Worm (Caenorhabditis elegans) whole organism, early embryonic: ENCODE data around the gene C45B2.6.

Experiments
- B0310.2 ChIP-seq: sonication (generic microtip); optimal IDR thresholded peaks from 2 replicates; lab custom pipeline; 2016; ENCODE audit warnings: mild to moderate bottlenecking, missing genetic modification characterization, missing compliant biosample characterization
- F13C5.2 ChIP-seq: sonication (generic microtip); optimal IDR thresholded peaks from 2 replicates; lab custom pipeline; 2017; ENCODE audit warnings: mild to moderate bottlenecking, missing genetic modification characterization, inconsistent platforms, missing compliant biosample characterization
- aly-1 ChIP-seq: sonication (generic microtip); optimal IDR thresholded peaks from 2 replicates; lab custom pipeline; 2016; ENCODE audit warnings: missing genetic modification characterization, missing compliant biosample characterization
- ama-1 ChIP-seq: fragments of 150-350 bp; optimal IDR thresholded peaks from 2 replicates; lab custom pipeline; 2014
- ceh-13 ChIP-seq: fragments of 200-800 bp; sonication (Bioruptor generic); optimal IDR thresholded peaks from 2 replicates; lab custom pipeline; 2018; ENCODE audit warnings: mild to moderate bottlenecking, missing genetic modification characterization, missing compliant biosample characterization
- ceh-36 ChIP-seq: sonication (generic microtip); optimal IDR thresholded peaks from 2 replicates; lab custom pipeline; 2016; ENCODE audit warnings: missing genetic modification characterization, inconsistent platforms, missing compliant biosample characterization
- ets-7 ChIP-seq: sonication (generic microtip); optimal IDR thresholded peaks from 2 replicates; lab custom pipeline; 2016; ENCODE audit warnings: missing genotype, missing genetic modification characterization, missing compliant biosample characterization
- flt-1 ChIP-seq: fragments of 200-800 bp; sonication (Bioruptor generic); IDR thresholded peaks from 2 replicates; pipeline ENCODE4 v1.3.6; 2022; ENCODE audit warnings: missing genetic modification characterization, missing compliant biosample characterization
- hmbx-1 ChIP-seq: sonication (generic microtip); optimal IDR thresholded peaks from 2 replicates; lab custom pipeline; 2016; ENCODE audit warnings: mild to moderate bottlenecking, missing genetic modification characterization, missing compliant biosample characterization
- hmg-4 ChIP-seq: fragments of 200-800 bp; sonication (Bioruptor generic); optimal IDR thresholded peaks from 2 replicates; lab custom pipeline; 2018; ENCODE audit warnings: mild to moderate bottlenecking, missing genetic modification characterization, missing compliant biosample characterization
- hnd-1 ChIP-seq: sonication (generic microtip); optimal IDR thresholded peaks from 2 replicates; lab custom pipeline; 2016; ENCODE audit warnings: missing genetic modification characterization, missing compliant biosample characterization
- pes-1 ChIP-seq: fragments of 200-800 bp; sonication (Bioruptor generic); IDR thresholded peaks from 2 replicates; pipeline ENCODE4 v1.3.6; 2022; ENCODE audit warnings: missing genetic modification reagents, missing genetic modification characterization, missing compliant biosample characterization
- scrt-1 ChIP-seq: fragments of 200-800 bp; sonication (Bioruptor generic); IDR thresholded peaks from 2 replicates; pipeline ENCODE4 v1.3.6; 2022; ENCODE audit warnings: missing genetic modification characterization, missing compliant biosample characterization
- sea-1 ChIP-seq: fragments of 200-800 bp; sonication (Bioruptor generic); conservative IDR thresholded peaks from 2 replicates; pipeline ENCODE4 v1.3.6; 2022; ENCODE audit warnings: missing genetic modification characterization, missing compliant biosample characterization
- tbx-11 ChIP-seq: fragments of 200-800 bp; sonication (Bioruptor generic); IDR thresholded peaks from 2 replicates; pipeline ENCODE4 v1.3.6; 2022; ENCODE audit warnings: missing genetic modification characterization, missing compliant biosample characterization
- tbx-37 ChIP-seq: fragments of 200-800 bp; sonication (Bioruptor generic); conservative IDR thresholded peaks from 2 replicates; pipeline ENCODE4 v1.3.6; 2022; ENCODE audit warnings: missing genetic modification reagents, missing genetic modification characterization, missing compliant biosample characterization
- tra-4 ChIP-seq: sonication (generic microtip); optimal IDR thresholded peaks from 2 replicates; lab custom pipeline; 2017; ENCODE audit warnings: missing genetic modification characterization, missing compliant biosample characterization

C45B2.6 gene

DNA sequence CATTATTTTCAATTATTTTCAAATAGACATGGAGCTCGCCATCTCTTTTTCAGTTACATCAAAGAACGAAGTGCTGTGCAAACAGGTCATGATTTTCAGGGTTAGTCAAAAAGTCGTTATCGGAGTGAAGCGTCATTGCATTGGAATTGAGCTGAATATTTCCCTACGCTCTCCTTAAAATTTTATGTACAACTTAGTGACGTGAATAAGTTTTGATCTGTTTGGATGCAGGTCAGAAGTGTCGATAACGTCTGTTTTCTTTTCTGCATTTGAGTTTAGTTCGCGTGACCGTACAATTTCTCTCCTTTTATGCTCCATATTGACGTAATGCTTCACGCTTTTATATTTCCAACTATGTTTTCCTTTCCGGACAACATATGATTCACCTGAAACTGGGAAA lies 27.7 kb upstream of the C45B2.6 start:
- TF ChIP-seq ceh-13 (GFP tag; lab: Kevin White, UChicago) (no peak), ama-1 (lab: Kevin White, UChicago) (no peak), hnd-1 (no peak), hmg-4 (GFP tag; lab: Kevin White, UChicago) (no peak), hmbx-1 (no peak), ets-7 (tag; lab: Kevin White, UChicago) (no peak), B0310.2 (tag; lab: Kevin White, UChicago) (no peak), tbx-11 (GFP tag; lab: Robert Waterston, UW) (no peak), sea-1 (GFP tag; lab: Robert Waterston, UW) (no peak), flt-1 (GFP tag; lab: Robert Waterston, UW) (no peak), ceh-36 (tag; lab: Kevin White, UChicago) (no peak), aly-1 (no peak)

DNA sequence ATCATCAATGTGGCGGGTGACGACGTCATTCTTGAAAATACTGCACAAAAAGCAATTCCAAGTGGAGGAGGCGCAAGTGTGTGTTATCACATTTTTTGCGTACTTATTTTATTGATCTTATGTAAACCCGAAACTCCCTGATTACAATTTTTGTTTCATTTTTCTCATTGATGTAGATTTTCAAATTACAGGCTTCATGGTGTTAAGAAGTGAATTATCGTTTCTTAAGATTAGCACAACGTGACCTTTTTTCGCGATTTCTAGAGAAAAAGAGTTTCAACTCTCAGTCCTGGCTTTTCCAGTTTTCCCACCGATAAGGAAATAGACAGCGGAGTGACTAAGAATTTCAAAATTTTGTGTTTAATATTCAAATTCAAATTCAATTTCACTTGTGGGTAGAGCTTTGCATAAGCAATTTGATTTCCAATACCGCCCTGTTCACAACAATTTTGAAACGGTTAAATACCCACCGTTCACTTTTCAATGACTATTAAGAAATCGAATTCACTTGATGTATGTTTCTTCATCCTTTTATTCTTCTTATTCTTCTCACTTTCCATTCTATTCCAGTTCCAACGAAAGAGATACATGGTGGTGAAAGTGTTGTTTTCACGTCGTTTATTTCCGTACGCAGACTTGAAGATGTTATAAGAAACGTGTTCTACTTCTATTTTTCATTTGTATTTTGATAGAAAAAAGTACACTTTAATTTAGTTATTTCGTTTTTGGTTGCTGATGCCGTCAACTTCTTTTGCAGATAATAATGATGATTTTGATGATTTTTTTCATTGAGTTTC lies 25.7 kb upstream of the C45B2.6 start:
- no peak for TF ChIP-seq ama-1 (lab: Kevin White, UChicago)
- TF ChIP-seq hmg-4 (GFP tag; lab: Kevin White, UChicago) = no peak
- TF ChIP-seq F13C5.2 = no peak
- TF ChIP-seq tra-4 (tag; lab: Kevin White, UChicago) = no peak
- TF ChIP-seq hmbx-1 = no peak
- TF ChIP-seq tbx-37 (GFP tag; lab: Robert Waterston, UW) = no peak
- TF ChIP-seq ceh-36 (tag; lab: Kevin White, UChicago) = no peak
- no peak for TF ChIP-seq ets-7 (tag; lab: Kevin White, UChicago)
- no peak for TF ChIP-seq tbx-11 (GFP tag; lab: Robert Waterston, UW)
- TF ChIP-seq ceh-13 (GFP tag; lab: Kevin White, UChicago) = no peak
- no peak for TF ChIP-seq scrt-1 (GFP tag; lab: Robert Waterston, UW)
- TF ChIP-seq aly-1 = no peak
- TF ChIP-seq B0310.2 (tag; lab: Kevin White, UChicago) = no peak
- TF ChIP-seq pes-1 (GFP tag; lab: Robert Waterston, UW) = no peak
- no peak for TF ChIP-seq sea-1 (GFP tag; lab: Robert Waterston, UW)
- no peak for TF ChIP-seq flt-1 (GFP tag; lab: Robert Waterston, UW)
- TF ChIP-seq hnd-1 = no peak

DNA sequence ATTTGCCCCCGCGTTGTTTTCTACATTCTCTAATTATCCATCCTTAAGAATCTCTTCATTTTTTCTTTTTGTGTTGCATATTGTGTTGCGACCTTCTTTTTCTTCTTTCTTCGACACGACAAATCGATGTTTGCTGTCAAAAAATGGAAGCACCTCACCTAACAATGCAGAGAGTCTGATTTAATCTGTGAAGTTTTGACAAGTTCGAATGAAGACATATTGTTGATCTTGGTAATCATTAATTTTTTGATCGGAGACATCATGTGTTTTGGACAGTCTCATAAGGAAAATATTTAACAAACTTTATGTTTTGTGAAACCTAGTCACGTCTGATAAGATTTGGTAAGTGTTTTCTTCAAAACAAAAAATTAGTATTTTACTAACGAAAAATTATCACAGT lies 23.6 kb upstream of the C45B2.6 start:
- TF ChIP-seq scrt-1 (GFP tag; lab: Robert Waterston, UW) (no peak), tbx-37 (GFP tag; lab: Robert Waterston, UW) (no peak), hmbx-1 (no peak), hnd-1 (no peak), ama-1 (lab: Kevin White, UChicago) (no peak), ceh-36 (tag; lab: Kevin White, UChicago) (no peak), F13C5.2 (no peak), sea-1 (GFP tag; lab: Robert Waterston, UW) (no peak), flt-1 (GFP tag; lab: Robert Waterston, UW) (no peak), pes-1 (GFP tag; lab: Robert Waterston, UW) (no peak), tbx-11 (GFP tag; lab: Robert Waterston, UW) (no peak), ets-7 (tag; lab: Kevin White, UChicago) (no peak), B0310.2 (tag; lab: Kevin White, UChicago) (no peak), tra-4 (tag; lab: Kevin White, UChicago) (no peak), hmg-4 (GFP tag; lab: Kevin White, UChicago) (no peak), ceh-13 (GFP tag; lab: Kevin White, UChicago) (no peak), aly-1 (no peak)

DNA sequence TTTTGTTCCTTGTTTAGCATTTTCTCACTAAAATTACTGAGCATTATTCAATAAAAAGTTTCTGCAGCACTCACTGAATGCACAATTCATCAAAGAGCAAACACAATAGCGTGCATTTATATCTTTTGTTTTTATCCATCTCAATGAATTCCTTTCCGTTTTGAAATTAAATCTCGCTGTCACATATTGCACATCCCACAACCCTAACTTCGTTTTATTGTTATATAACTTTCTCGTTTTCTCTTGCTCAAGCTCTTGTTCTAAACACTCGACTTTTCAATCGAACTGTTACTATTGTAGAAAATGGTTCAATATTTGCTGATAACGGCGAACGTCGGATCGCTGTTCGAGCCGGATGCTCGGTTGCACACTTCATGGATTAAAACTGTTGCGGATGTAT lies 21.5 kb upstream of the C45B2.6 start, which contains the start of gene ipp-5:
Gene ipp-5 (plus strand): TSS at position 301 of the 400 bp plus-strand sequence.
- TF ChIP-seq ama-1 (lab: Kevin White, UChicago) (no peak), aly-1 (no peak), tra-4 (tag; lab: Kevin White, UChicago) (no peak), B0310.2 (tag; lab: Kevin White, UChicago) (no peak), flt-1 (GFP tag; lab: Robert Waterston, UW) (no peak), scrt-1 (GFP tag; lab: Robert Waterston, UW) (no peak), sea-1 (GFP tag; lab: Robert Waterston, UW) (no peak), hnd-1 (no peak), ceh-36 (tag; lab: Kevin White, UChicago) (no peak), tbx-37 (GFP tag; lab: Robert Waterston, UW) (no peak), hmg-4 (GFP tag; lab: Kevin White, UChicago) (no peak), ets-7 (tag; lab: Kevin White, UChicago) (no peak), pes-1 (GFP tag; lab: Robert Waterston, UW) (no peak), ceh-13 (GFP tag; lab: Kevin White, UChicago) (no peak)

DNA sequence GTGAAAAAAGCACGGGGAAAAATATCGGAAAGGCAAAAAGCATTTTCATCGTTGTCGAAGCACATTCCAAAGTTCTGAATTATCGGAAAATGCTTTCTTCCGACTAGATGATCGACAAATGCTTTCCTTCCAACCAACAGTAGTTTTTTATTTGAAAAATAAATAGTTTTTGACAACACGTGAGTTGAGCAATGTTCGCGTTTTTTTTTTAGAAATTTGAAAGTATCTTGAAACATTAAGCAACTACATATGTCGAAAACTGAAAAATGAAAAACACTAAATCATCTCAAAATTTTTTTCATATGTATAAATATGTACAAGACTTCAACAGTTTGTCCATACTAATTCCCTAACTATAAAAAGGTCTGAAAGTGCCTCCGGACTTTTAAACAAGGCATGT lies 13.1 kb upstream of the C45B2.6 start, which contains the start of gene hsp-25:
Gene hsp-25 (minus strand): TSS at position 101 of the 400 bp plus-strand sequence.
- TF ChIP-seq scrt-1 (GFP tag; lab: Robert Waterston, UW) (no peak), tbx-37 (GFP tag; lab: Robert Waterston, UW) (no peak), ceh-13 (GFP tag; lab: Kevin White, UChicago) (no peak), tra-4 (tag; lab: Kevin White, UChicago) (no peak), tbx-11 (GFP tag; lab: Robert Waterston, UW) (no peak), pes-1 (GFP tag; lab: Robert Waterston, UW) (no peak), F13C5.2 (no peak), flt-1 (GFP tag; lab: Robert Waterston, UW) (no peak)

DNA sequence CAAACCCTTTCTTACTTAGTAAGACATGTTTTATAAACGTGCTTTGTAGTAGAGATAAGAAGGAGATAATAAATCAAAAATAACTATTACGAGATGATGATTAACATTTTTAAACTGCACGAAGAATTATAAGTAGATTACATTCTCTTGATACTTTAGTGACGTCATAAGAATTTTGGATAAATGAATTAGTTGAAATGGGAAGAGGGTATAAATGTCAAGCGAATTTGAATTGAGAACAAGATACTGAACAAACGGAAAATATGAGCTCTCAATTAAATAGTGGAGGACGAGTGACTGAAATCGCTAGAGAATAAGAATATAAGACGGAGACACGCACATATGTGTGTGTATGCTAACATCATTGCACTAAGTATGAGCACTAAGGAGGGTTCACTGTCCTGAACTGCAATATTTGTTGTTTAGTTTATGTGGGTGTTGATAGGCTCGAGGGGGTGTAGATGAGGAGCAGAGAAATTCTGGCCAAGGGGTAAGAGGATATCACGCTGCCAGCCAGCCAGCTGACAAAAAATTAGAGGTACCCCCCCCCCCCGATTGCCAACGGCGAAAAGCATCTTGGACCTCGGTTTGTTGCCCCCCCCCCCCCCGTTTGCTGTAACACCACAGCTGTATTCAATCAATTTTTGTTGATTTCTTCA lies 12.1 kb upstream of the C45B2.6 start:
- no peak for TF ChIP-seq tra-4 (tag; lab: Kevin White, UChicago)
- TF ChIP-seq hmg-4 (GFP tag; lab: Kevin White, UChicago) = peak; percentile 56
